Fruit fly (Drosophila melanogaster) whole organism, pupa: ENCODE data around the gene drn.

Source experiments
- CG17806 ChIP-seq: fragments of 200-800 bp; sonication (Bioruptor generic); optimal IDR thresholded peaks from 2 replicates; lab custom pipeline; 2018; ENCODE audit warnings: missing biosample characterization, mild to moderate bottlenecking, missing genetic modification characterization, moderate library complexity
- CG34367 ChIP-seq: fragments of 200-800 bp; sonication (Bioruptor generic); optimal IDR thresholded peaks from 2 replicates; lab custom pipeline; 2018; ENCODE audit warnings: missing biosample characterization, mild to moderate bottlenecking, missing genetic modification characterization
- CG4496 ChIP-seq: fragments of 200-800 bp; sonication (Bioruptor generic); IDR thresholded peaks from 3 replicates; pipeline ENCODE4 v1.3.6; 2022; ENCODE audit warnings: missing biosample characterization, missing genetic modification characterization
- EcR ChIP-seq: fragments of 200-800 bp; sonication (Bioruptor generic); optimal IDR thresholded peaks from 3 replicates; lab custom pipeline; 2019; ENCODE audit warnings: missing biosample characterization, missing genetic modification characterization, mild to moderate bottlenecking, moderate library complexity, missing genetic modification reagents
- Pif1A ChIP-seq: fragments of 200-800 bp; sonication (Bioruptor generic); optimal IDR thresholded peaks from 3 replicates; lab custom pipeline; 2016; ENCODE audit warnings: missing biosample characterization, missing genetic modification characterization
- Snoo ChIP-seq: fragments of 200-800 bp; sonication (Bioruptor generic); optimal IDR thresholded peaks from 3 replicates; lab custom pipeline; 2017; ENCODE audit warnings: missing biosample characterization, mild to moderate bottlenecking, missing genetic modification characterization, inconsistent platforms

DNA sequence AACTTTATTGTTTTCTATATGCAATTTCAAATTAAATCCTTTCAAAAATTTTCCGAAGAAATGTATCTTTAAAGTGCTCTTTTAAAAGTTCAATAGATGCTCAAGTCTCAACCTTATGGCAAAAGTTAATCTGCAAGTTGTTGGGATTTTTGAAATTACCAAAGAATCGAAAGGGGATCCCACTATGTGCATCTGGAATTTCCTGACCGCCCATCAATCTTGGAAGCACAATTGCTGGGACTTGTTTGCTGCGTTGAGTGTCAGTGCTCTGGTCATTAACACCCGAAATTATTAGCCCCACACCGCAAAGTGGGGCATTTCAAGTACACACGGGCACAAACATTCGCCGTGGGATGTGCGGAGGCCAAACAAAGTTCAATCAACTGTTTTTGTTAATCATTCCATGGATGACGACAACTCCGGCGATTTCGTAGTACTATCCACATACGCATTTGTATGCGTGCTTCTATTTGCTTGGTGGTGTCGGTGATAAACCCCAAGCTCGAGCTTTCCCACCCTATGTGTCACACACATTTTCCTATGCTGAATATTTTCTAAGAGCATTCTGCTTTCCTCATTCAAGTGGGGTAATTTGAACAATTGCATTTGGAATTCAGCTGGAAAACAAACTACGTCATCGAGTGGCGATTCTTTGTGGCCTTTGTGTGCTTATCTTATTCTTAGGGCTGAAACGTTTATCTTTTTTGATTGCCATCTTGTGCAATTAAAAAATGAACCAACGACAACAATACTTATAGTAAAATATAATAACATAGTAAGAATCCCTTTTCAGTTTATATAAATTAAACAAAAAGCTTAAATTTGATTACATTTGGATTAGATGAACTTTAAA is 2.4 kb upstream of the drn start:
- TF ChIP-seq CG17806 (tag; lab: Kevin White, UChicago), result no peak
- no peak for TF ChIP-seq CG4496 (GFP tag; lab: Robert Waterston, UW)
- no peak for TF ChIP-seq CG34367 (tag; lab: Kevin White, UChicago)
- TF ChIP-seq EcR (GFP tag; lab: Kevin White, UChicago), result peak; percentile 66
- no peak for TF ChIP-seq Pif1A (GFP tag; lab: Kevin White, UChicago)
- no peak for TF ChIP-seq Snoo (tag; lab: Kevin White, UChicago)
